Fruit fly (Drosophila melanogaster): ENCODE data around the gene jumu.

jumu gene

DNA sequence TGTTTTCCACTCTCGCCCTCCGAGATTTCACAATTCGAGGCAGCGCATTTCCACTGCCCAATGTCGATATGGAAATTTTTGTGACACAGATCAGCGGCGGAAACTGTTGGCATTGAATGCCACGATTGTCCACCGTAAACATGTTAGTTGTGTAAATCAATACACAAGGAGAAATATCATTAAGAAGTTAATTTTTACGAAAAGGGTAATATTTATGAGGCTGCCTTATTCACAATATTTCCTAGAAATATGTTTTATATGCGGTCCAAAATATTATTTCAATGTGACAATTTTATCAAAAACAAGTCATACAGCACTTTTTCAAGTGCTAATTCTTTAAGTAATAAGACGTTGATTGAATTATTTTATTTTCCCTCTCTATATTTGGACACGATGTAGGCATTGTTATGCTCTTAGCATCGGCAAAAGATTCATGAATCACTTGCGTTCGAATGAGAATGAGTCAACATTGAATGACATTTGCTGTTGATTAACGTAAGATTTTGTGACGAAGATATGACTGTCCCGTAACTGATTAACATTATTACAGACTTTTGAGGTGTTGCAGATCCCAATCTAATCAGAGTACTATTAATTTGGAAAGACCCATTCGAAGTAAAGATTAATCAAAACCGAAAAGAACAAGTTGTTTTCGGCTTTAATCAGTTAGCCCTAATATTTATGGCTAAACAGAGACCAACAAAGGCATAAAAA lies 43.8 kb downstream of the jumu start (continued):
- no peak for TF ChIP-seq ash1 (GFP tag; optimal IDR thresholded peaks at IDR 0.05)
- peak; percentile 13 for TF ChIP-seq nerfin-1 (tag; optimal IDR thresholded peaks at IDR 0.05)
- TF ChIP-seq kni (GFP tag; optimal IDR thresholded peaks at IDR 0.05) = peak; percentile 57
- no peak for TF ChIP-seq ro (GFP tag; IDR thresholded peaks at IDR 0.05)
- no peak for TF ChIP-seq Usf (GFP tag; optimal IDR thresholded peaks at IDR 0.05)
- peak; percentile 66 for TF ChIP-seq ewg (GFP tag; optimal IDR thresholded peaks at IDR 0.05)
- TF ChIP-seq p53 (GFP tag; optimal IDR thresholded peaks at IDR 0.05) = no peak
- TF ChIP-seq chif (GFP tag; optimal IDR thresholded peaks at IDR 0.05) = peak; percentile 68 to 80
- peak; percentile 85 for TF ChIP-seq Hr3 (GFP tag; optimal IDR thresholded peaks at IDR 0.05)
- TF ChIP-seq CG3407 (GFP tag; optimal IDR thresholded peaks at IDR 0.05) = peak; percentile 65
- no peak for TF ChIP-seq Hmx (GFP tag; optimal IDR thresholded peaks at IDR 0.05)
- peak; percentile 75 for TF ChIP-seq CG11247 (GFP tag; IDR thresholded peaks at IDR 0.05)
- peak; percentile 78 for TF ChIP-seq pho (GFP tag; optimal IDR thresholded peaks at IDR 0.05)
- TF ChIP-seq CG17912 (GFP tag; optimal IDR thresholded peaks at IDR 0.05) = no peak
- TF ChIP-seq row (GFP tag; IDR thresholded peaks at IDR 0.05) = peak; percentile 93
- no peak for TF ChIP-seq hbn (GFP tag; IDR thresholded peaks at IDR 0.05; ENCODE audit: partially characterized antibody)
- TF ChIP-seq CG6689 (GFP tag; IDR thresholded peaks at IDR 0.05) = peak; percentile 82
- TF ChIP-seq CG4707 (GFP tag; optimal IDR thresholded peaks at IDR 0.05) = peak; percentile 39
- TF ChIP-seq CG8765 (GFP tag; IDR thresholded peaks at IDR 0.05) = no peak
- peak; percentile 84 for TF ChIP-seq CG10543 (GFP tag; optimal IDR thresholded peaks at IDR 0.05)
- no peak for TF ChIP-seq CG15479 (GFP tag; optimal IDR thresholded peaks at IDR 0.05)
- TF ChIP-seq Fer3 (tag; optimal IDR thresholded peaks at IDR 0.05) = peak; percentile 86
- TF ChIP-seq cwo (GFP tag; optimal IDR thresholded peaks at IDR 0.05) = no peak
- TF ChIP-seq CG7556 (GFP tag; optimal IDR thresholded peaks at IDR 0.05) = peak; percentile 87
- peak; percentile 70 for TF ChIP-seq CG9727 (GFP tag; optimal IDR thresholded peaks at IDR 0.05)
- no peak for TF ChIP-seq B-H2 (GFP tag; optimal IDR thresholded peaks at IDR 0.05)
- TF ChIP-seq eyg (GFP tag; optimal IDR thresholded peaks at IDR 0.05) = peak; percentile 43
- peak; percentile 71; the same call in 1 of the 4 replicates for TF ChIP-seq chinmo (GFP tag; IDR thresholded peaks at IDR 0.05; ENCODE audit: partially characterized antibody)
- peak; percentile 96 for TF ChIP-seq sens (GFP tag)
- no peak for TF ChIP-seq CG7963 (GFP tag; IDR thresholded peaks at IDR 0.05; ENCODE audit: partially characterized antibody)
- no peak for TF ChIP-seq CG16815 (GFP tag; optimal IDR thresholded peaks at IDR 0.05)
- TF ChIP-seq sob (GFP tag; IDR thresholded peaks at IDR 0.05) = peak; percentile 90
- TF ChIP-seq ken (GFP tag; IDR thresholded peaks at IDR 0.05) = peak; percentile 66; the same call in 2 of the 3 replicates
- TF ChIP-seq CG1233 (GFP tag; optimal IDR thresholded peaks at IDR 0.05) = peak; percentile 60
- TF ChIP-seq CG12769 (tag; optimal IDR thresholded peaks at IDR 0.05) = peak; percentile 93
- TF ChIP-seq CG34224 (GFP tag; IDR thresholded peaks at IDR 0.05; ENCODE audit: partially characterized antibody) = no peak
- peak; percentile 56 for TF ChIP-seq CG15601 (tag; optimal IDR thresholded peaks at IDR 0.05)
- peak; percentile 46 for TF ChIP-seq CG31388 (GFP tag; optimal IDR thresholded peaks at IDR 0.05)
- no peak for TF ChIP-seq chn (GFP tag; optimal IDR thresholded peaks at IDR 0.05)
- TF ChIP-seq CG8944 (GFP tag; optimal IDR thresholded peaks at IDR 0.05) = peak; percentile 69
- TF ChIP-seq abd-A (tag; optimal IDR thresholded peaks at IDR 0.05) = no peak
- no peak for TF ChIP-seq vnd (GFP tag; IDR thresholded peaks at IDR 0.05; ENCODE audit: partially characterized antibody)
- TF ChIP-seq Lpt (GFP tag; optimal IDR thresholded peaks at IDR 0.05) = no peak
- peak; percentile 50; the same call in 1 of the 2 replicates for TF ChIP-seq cas (GFP tag; IDR thresholded peaks at IDR 0.05)
- TF ChIP-seq CG17829 (tag; optimal IDR thresholded peaks at IDR 0.05) = peak; percentile 74
- TF ChIP-seq br (optimal IDR thresholded peaks at IDR 0.05) = no peak
- TF ChIP-seq fd3F (GFP tag; optimal IDR thresholded peaks at IDR 0.05) = peak; percentile 87
- TF ChIP-seq stc (GFP tag; IDR thresholded peaks at IDR 0.05) = peak; percentile 88
- TF ChIP-seq CG31441 (GFP tag; IDR thresholded peaks at IDR 0.05) = peak; percentile 83
- no peak for TF ChIP-seq Dref (GFP tag; IDR thresholded peaks at IDR 0.05)
